Worm (Caenorhabditis elegans): ENCODE measurements around the gene vit-4.

DNA sequence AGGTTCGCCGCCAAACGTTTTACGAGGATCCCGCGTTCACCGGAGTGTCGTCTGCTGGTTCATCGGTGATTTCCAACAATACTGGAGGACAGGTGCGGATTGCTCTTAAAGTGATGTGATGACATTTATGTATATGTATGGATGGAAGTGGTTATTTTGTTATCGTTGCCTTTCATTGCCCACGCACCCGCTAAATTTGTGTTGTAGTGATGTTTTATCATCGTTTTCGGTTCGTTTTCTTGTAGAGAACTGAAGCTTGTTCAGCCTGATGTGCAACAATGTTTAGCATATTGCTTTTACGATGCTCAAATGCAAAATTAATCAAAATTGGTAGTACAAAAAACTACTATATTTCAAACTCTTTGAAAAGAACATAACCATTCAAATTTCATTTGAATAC lies 15.9 kb downstream of the vit-4 start:
- no peak for TF ChIP-seq mdl-1 (tag; optimal IDR thresholded peaks at IDR 0.05)
- TF ChIP-seq egl-27 (tag; optimal IDR thresholded peaks at IDR 0.05): no peak
- no peak for TF ChIP-seq R02D3.7 (tag; optimal IDR thresholded peaks at IDR 0.05)
- no peak for TF ChIP-seq nhr-43 (tag; optimal IDR thresholded peaks at IDR 0.05; ENCODE audit: poor library complexity, severe bottlenecking)
- no peak for TF ChIP-seq ama-1 (optimal IDR thresholded peaks at IDR 0.05)
- no peak for TF ChIP-seq nhr-77 (tag; optimal IDR thresholded peaks at IDR 0.05)
- no peak for TF ChIP-seq aly-2 (tag; optimal IDR thresholded peaks at IDR 0.05)
- TF ChIP-seq unc-39 (tag; optimal IDR thresholded peaks at IDR 0.05): no peak
- no peak for TF ChIP-seq lin-15B (tag; optimal IDR thresholded peaks at IDR 0.05)

Measured in whole organism, L3 larva.